Fruit fly (Drosophila melanogaster) whole organism, wandering third instar larva: ENCODE results near the gene aru.

Experiments
- Abd-B ChIP-seq: fragments of >200 bp; optimal IDR thresholded peaks from 2 replicates; lab custom pipeline; 2017; ENCODE audit warnings: missing biosample characterization, missing genetic modification characterization
- CG9705 ChIP-seq: fragments of 200-800 bp; sonication (Bioruptor generic); optimal IDR thresholded peaks from 2 replicates; lab custom pipeline; 2018; ENCODE audit warnings: missing biosample characterization, mild to moderate bottlenecking, missing genetic modification characterization
- CrebA ChIP-seq: fragments of 200-800 bp; sonication (Bioruptor generic); optimal IDR thresholded peaks from 2 replicates; lab custom pipeline; 2016; ENCODE audit warnings: missing biosample characterization, mild to moderate bottlenecking, missing genetic modification characterization, borderline replicate concordance
- Dfd ChIP-seq: fragments of >200 bp; optimal IDR thresholded peaks from 2 replicates; lab custom pipeline; 2017; ENCODE audit warnings: missing biosample characterization, missing genetic modification characterization
- Dif ChIP-seq: fragments of 200-275, 200-300 bp; sonication (Bioruptor generic); optimal IDR thresholded peaks from 2 replicates; lab custom pipeline; 2018; ENCODE audit warnings: missing biosample characterization, missing genetic modification characterization; ENCODE audit not compliant: partially characterized antibody
- GATAd ChIP-seq: sonication (Bioruptor generic); optimal IDR thresholded peaks from 2 replicates; lab custom pipeline; 2016; ENCODE audit warnings: missing biosample characterization, missing genetic modification characterization
- HLH106 ChIP-seq: fragments of 200-800 bp; optimal IDR thresholded peaks from 3 replicates; lab custom pipeline; 2019; ENCODE audit warnings: missing biosample characterization, mild to moderate bottlenecking, missing genetic modification characterization, moderate library complexity
- Hnf4 ChIP-seq: fragments of 200-800 bp; sonication (Bioruptor generic); optimal IDR thresholded peaks from 2 replicates; lab custom pipeline; 2016; ENCODE audit warnings: missing biosample characterization, mild to moderate bottlenecking, missing genetic modification characterization
- Hr78 ChIP-seq: fragments of >200 bp; optimal IDR thresholded peaks from 2 replicates; lab custom pipeline; 2017; ENCODE audit warnings: missing biosample characterization, missing genetic modification characterization
- Hr83 ChIP-seq: fragments of 200-300 bp; sonication (Bioruptor generic); optimal IDR thresholded peaks from 2 replicates; lab custom pipeline; 2016; ENCODE audit warnings: missing biosample characterization, mild to moderate bottlenecking, missing genetic modification characterization, moderate library complexity; ENCODE audit not compliant: poor library complexity, severe bottlenecking
- Jra ChIP-seq: sonication (Bioruptor generic); optimal IDR thresholded peaks from 2 replicates; lab custom pipeline; 2016; ENCODE audit warnings: missing biosample characterization, missing genetic modification characterization
- Mio ChIP-seq: sonication (Bioruptor generic); optimal IDR thresholded peaks from 2 replicates; lab custom pipeline; 2016; ENCODE audit warnings: missing biosample characterization, missing genetic modification characterization
- Myc ChIP-seq: fragments of >200 bp; optimal IDR thresholded peaks from 2 replicates; lab custom pipeline; 2017
- N ChIP-seq: fragments of >200 bp; optimal IDR thresholded peaks from 2 replicates; lab custom pipeline; 2018; ENCODE audit warnings: missing biosample characterization, missing external identifiers, missing genetic modification characterization
- OdsH ChIP-seq: fragments of 200-800 bp; sonication (Bioruptor generic); optimal IDR thresholded peaks from 2 replicates; lab custom pipeline; 2016; ENCODE audit warnings: missing biosample characterization, mild to moderate bottlenecking, missing genetic modification characterization
- Sp1 ChIP-seq: fragments of 200-800 bp; sonication (Bioruptor generic); optimal IDR thresholded peaks from 3 replicates; lab custom pipeline; 2019; ENCODE audit warnings: missing biosample characterization, mild to moderate bottlenecking, missing genetic modification characterization, moderate library complexity
- Vsx2 ChIP-seq: fragments of 200-300, 225-300 bp; sonication (Bioruptor generic); optimal IDR thresholded peaks from 2 replicates; lab custom pipeline; 2018; ENCODE audit warnings: missing biosample characterization, missing genetic modification characterization; ENCODE audit not compliant: partially characterized antibody
- br ChIP-seq: fragments of 200-800 bp; sonication (Bioruptor generic); optimal IDR thresholded peaks from 2 replicates; lab custom pipeline; 2016; ENCODE audit warnings: missing biosample characterization, missing genetic modification characterization
- brk ChIP-seq: fragments of 200-800 bp; sonication (Bioruptor generic); optimal IDR thresholded peaks from 2 replicates; lab custom pipeline; 2016; ENCODE audit warnings: missing biosample characterization, mild to moderate bottlenecking, missing genetic modification characterization
- dmrt93B ChIP-seq: fragments of 200-800 bp; sonication (Bioruptor generic); optimal IDR thresholded peaks from 2 replicates; lab custom pipeline; 2018; ENCODE audit warnings: missing biosample characterization, mild to moderate bottlenecking, missing genetic modification characterization
- dsf ChIP-seq: sonication (Bioruptor generic); optimal IDR thresholded peaks from 2 replicates; lab custom pipeline; 2016; ENCODE audit warnings: missing biosample characterization, missing genetic modification characterization, borderline replicate concordance
- ey ChIP-seq: fragments of 200-800 bp; sonication (Bioruptor generic); optimal IDR thresholded peaks from 2 replicates; lab custom pipeline; 2016; ENCODE audit warnings: missing biosample characterization, missing genetic modification characterization
- foxo ChIP-seq, 2 experiments: fragments of 200-800 bp; sonication (Bioruptor generic); optimal IDR thresholded peaks; 2 replicates in 1 of 2; 3 replicates in 1 of 2; lab custom pipeline; 2016 to 2017; ENCODE audit warnings: missing biosample characterization in 2 of 2, missing genetic modification characterization in 2 of 2
- fru ChIP-seq: fragments of 200-800 bp; sonication (Bioruptor generic); optimal IDR thresholded peaks from 3 replicates; lab custom pipeline; 2016; ENCODE audit warnings: missing biosample characterization, mild to moderate bottlenecking, missing genetic modification characterization
- h ChIP-seq: fragments of 200-800 bp; sonication (Bioruptor generic); optimal IDR thresholded peaks from 3 replicates; lab custom pipeline; 2016; ENCODE audit warnings: missing biosample characterization, mild to moderate bottlenecking, missing genetic modification characterization
- lola ChIP-seq: fragments of >200 bp; optimal IDR thresholded peaks from 2 replicates; lab custom pipeline; 2017; ENCODE audit warnings: missing biosample characterization, missing genetic modification characterization
- pan ChIP-seq: fragments of >200 bp; optimal IDR thresholded peaks from 2 replicates; lab custom pipeline; 2017
- psq ChIP-seq: fragments of 200-800 bp; sonication (Bioruptor generic); optimal IDR thresholded peaks from 3 replicates; lab custom pipeline; 2017; ENCODE audit warnings: missing biosample characterization, mild to moderate bottlenecking, missing genetic modification characterization, moderate library complexity
- rgr ChIP-seq: fragments of 200-800 bp; sonication (Bioruptor generic); optimal IDR thresholded peaks from 3 replicates; lab custom pipeline; 2016; ENCODE audit warnings: missing biosample characterization, mild to moderate bottlenecking, missing genetic modification characterization
- sage ChIP-seq: fragments of 200-800 bp; sonication (Bioruptor generic); optimal IDR thresholded peaks from 2 replicates; lab custom pipeline; 2016; ENCODE audit warnings: missing biosample characterization, mild to moderate bottlenecking, missing genetic modification characterization
- sv ChIP-seq: fragments of 200-800 bp; sonication (Bioruptor generic); optimal IDR thresholded peaks from 3 replicates; lab custom pipeline; 2016; ENCODE audit warnings: missing biosample characterization, missing genetic modification characterization
- woc ChIP-seq: sonication (Bioruptor generic); optimal IDR thresholded peaks from 2 replicates; lab custom pipeline; 2016; ENCODE audit warnings: missing biosample characterization, mild to moderate bottlenecking, missing genetic modification characterization

aru gene

dm6 chr2L:887788-888187, 19.6 kb upstream of the aru start:
- TF ChIP-seq Dfd (GFP tag; lab: Kevin White, UChicago) (no peak), foxo (GFP tag; optimal IDR thresholded peaks at IDR 0.05; lab: Kevin White, UChicago) (no peak), CrebA (GFP tag; lab: Kevin White, UChicago) (no peak), brk (GFP tag; lab: Kevin White, UChicago) (no peak)

- TF ChIP-seq brk (GFP tag; lab: Kevin White, UChicago) = no peak
- no peak for TF ChIP-seq foxo (GFP tag; optimal IDR thresholded peaks at IDR 0.05; lab: Kevin White, UChicago)
These were observed 18.6 kb upstream of the aru start for dm6 chr2L:886743-887142.

- TF ChIP-seq lola (GFP tag; lab: Kevin White, UChicago) (no peak), Myc (lab: Kevin White, UChicago) (peak; percentile 33)
- TF ChIP-seq, all 38 proteins: peak for 1
These were observed 16.8 kb upstream of the aru start, which contains the start of gene CG15824 for dm6 chr2L:884970-885369. TSS of gene CG15824 (minus strand) at chr2L:885141.

- TF ChIP-seq Abd-B (GFP tag; lab: Kevin White, UChicago) = no peak
- TF ChIP-seq Dif = no peak
- TF ChIP-seq OdsH (GFP tag; lab: Kevin White, UChicago) = no peak
- TF ChIP-seq Dfd (GFP tag; lab: Kevin White, UChicago) = no peak
- TF ChIP-seq Hr83 (GFP tag; lab: Kevin White, UChicago) = no peak
- no peak for TF ChIP-seq pan (lab: Kevin White, UChicago)
- no peak for TF ChIP-seq sv (GFP tag; lab: Kevin White, UChicago)
- TF ChIP-seq dmrt93B (GFP tag; lab: Kevin White, UChicago) = no peak
- TF ChIP-seq Hr78 = no peak
- no peak for TF ChIP-seq br (GFP tag; lab: Kevin White, UChicago)
- TF ChIP-seq Myc (lab: Kevin White, UChicago) = no peak
- no peak for TF ChIP-seq foxo (GFP tag; optimal IDR thresholded peaks at IDR 0.05; lab: Kevin White, UChicago)
- TF ChIP-seq GATAd = no peak
- no peak for TF ChIP-seq Mio (GFP tag; lab: Kevin White, UChicago)
- TF ChIP-seq fru (GFP tag; lab: Kevin White, UChicago) = no peak
- no peak for TF ChIP-seq Hnf4 (GFP tag; lab: Kevin White, UChicago)
These were observed 8.8 kb upstream of the aru start, which contains the start of gene ninaA for dm6 chr2L:877002-877401. TSS of gene ninaA (plus strand) at chr2L:877302.

dm6 chr2L:873724-874504, 5.8 kb upstream of the aru start:
- TF ChIP-seq Hr78 (no peak), Mio (GFP tag; lab: Kevin White, UChicago) (no peak), Dif (peak; percentile 45)

- no peak for TF ChIP-seq N
- TF ChIP-seq Dif = peak; percentile 29
- peak; percentile 55 for TF ChIP-seq Hr83 (GFP tag; lab: Kevin White, UChicago)
- peak; percentile 31 for TF ChIP-seq rgr
- TF ChIP-seq GATAd = peak; percentile 15
- TF ChIP-seq Jra (GFP tag; lab: Kevin White, UChicago) = peak; percentile 26
- TF ChIP-seq OdsH (GFP tag; lab: Kevin White, UChicago) = peak; percentile 3
- peak; percentile 34 for TF ChIP-seq h
- TF ChIP-seq Vsx2 (GFP tag; lab: Kevin White, UChicago) = no peak
- TF ChIP-seq Myc (lab: Kevin White, UChicago) = peak; percentile 80
- no peak for TF ChIP-seq Mio (GFP tag; lab: Kevin White, UChicago)
- TF ChIP-seq Hr78 = no peak
- peak; percentile 13 for TF ChIP-seq HLH106 (tag; lab: Kevin White, UChicago)
These were observed 3.3 kb upstream of the aru start for dm6 chr2L:871419-871846.

dm6 chr2L:870749-871418, 2.7 kb upstream of the aru start:
- TF ChIP-seq lola (GFP tag; lab: Kevin White, UChicago) (no peak), ey (GFP tag; lab: Kevin White, UChicago) (peak; percentile 73), dmrt93B (GFP tag; lab: Kevin White, UChicago) (peak; percentile 38), Hnf4 (GFP tag; lab: Kevin White, UChicago) (peak; percentile 63), sv (GFP tag; lab: Kevin White, UChicago) (peak; percentile 49), woc (GFP tag; lab: Kevin White, UChicago) (peak; percentile 69), foxo (GFP tag; optimal IDR thresholded peaks at IDR 0.05; lab: Kevin White, UChicago) (peak in 1 of 2 experiments; percentile 74), GATAd (peak; percentile 23), Myc (lab: Kevin White, UChicago) (peak; percentile 8), br (GFP tag; lab: Kevin White, UChicago) (peak; percentile 64), psq (GFP tag; lab: Kevin White, UChicago) (peak; percentile 66), Hr83 (GFP tag; lab: Kevin White, UChicago) (peak; percentile 73), CrebA (GFP tag; lab: Kevin White, UChicago) (peak; percentile 95), dsf (no peak), sage (GFP tag; lab: Kevin White, UChicago) (no peak), CG9705 (GFP tag; lab: Kevin White, UChicago) (peak; percentile 28), Mio (GFP tag; lab: Kevin White, UChicago) (peak; percentile 54), Vsx2 (GFP tag; lab: Kevin White, UChicago) (no peak), Sp1 (peak; percentile 55), rgr (peak; percentile 79), N (no peak)
